Worm (Caenorhabditis elegans) whole organism, L3 larva: ENCODE data around the gene decr-1.3.
A peak's percentile ranks its signal among the peaks of the same experiment; 100 is the strongest.

Experiments used
- ama-1 ChIP-seq: fragments of 150-350 bp; optimal IDR thresholded peaks from 2 replicates; lab custom pipeline; 2018
- eor-1 ChIP-seq, 2 experiments: fragments of 150-350 bp; optimal IDR thresholded peaks; 2 replicates each; lab custom pipeline; 2014 to 2018; ENCODE audit warnings: missing biosample characterization in 2 of 2, missing genetic modification characterization in 2 of 2
- nhr-237 ChIP-seq: fragments of 150-350 bp; optimal IDR thresholded peaks from 2 replicates; lab custom pipeline; 2014; ENCODE audit warnings: missing biosample characterization, missing genetic modification characterization
- pha-4 ChIP-seq: fragments of 150-350 bp; optimal IDR thresholded peaks from 2 replicates; lab custom pipeline; 2014; ENCODE audit warnings: missing biosample characterization, missing genetic modification reagents, missing genetic modification characterization
- pqm-1 ChIP-seq: fragments of 150-350 bp; optimal IDR thresholded peaks from 2 replicates; lab custom pipeline; 2017; ENCODE audit warnings: missing biosample characterization, missing genetic modification characterization, inconsistent platforms
- zag-1 ChIP-seq: fragments of 150-350 bp; optimal IDR thresholded peaks from 2 replicates; lab custom pipeline; 2014; ENCODE audit warnings: missing biosample characterization, missing genetic modification characterization
- ztf-4 ChIP-seq: fragments of 150-350 bp; optimal IDR thresholded peaks from 2 replicates; lab custom pipeline; 2014; ENCODE audit warnings: missing biosample characterization, missing genetic modification characterization

DNA sequence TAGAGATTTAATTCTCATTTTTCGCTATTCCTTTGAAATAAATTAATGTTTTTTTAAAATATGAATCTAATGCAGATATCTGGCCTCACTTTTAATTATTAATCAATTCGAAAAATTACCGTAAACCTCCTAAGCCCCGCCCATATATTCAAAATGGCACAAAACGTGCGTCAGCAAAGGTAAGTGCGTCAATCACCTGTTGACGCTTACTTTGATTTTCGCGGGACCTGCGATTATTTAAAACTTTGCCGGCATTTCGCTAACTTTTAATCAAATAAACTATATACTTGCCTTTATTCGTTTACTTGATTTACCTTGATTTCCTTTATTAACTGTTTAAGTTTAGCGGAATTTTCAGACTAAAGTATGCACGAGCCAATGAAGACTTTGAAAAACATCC lies 15.4 kb downstream of the decr-1.3 start, which contains the start of gene pch-2:
- TF ChIP-seq ztf-4 (tag; lab: Kevin White, UChicago) (no peak), nhr-237 (tag; lab: Kevin White, UChicago) (no peak), pqm-1 (no peak), eor-1 (tag; optimal IDR thresholded peaks at IDR 0.05; lab: Kevin White, UChicago) (no peak), zag-1 (tag; lab: Kevin White, UChicago) (no peak), ama-1 (no peak), pha-4 (peak; percentile 59)
